Fruit fly (Drosophila melanogaster) whole organism, embryonic: ENCODE results near the gene Wdr92.

ENCODE experiments used
- Abd-B ChIP-seq: fragments of 200-800 bp; sonication (Bioruptor generic); optimal IDR thresholded peaks from 2 replicates; lab custom pipeline; 2018; ENCODE audit warnings: missing biosample characterization, mild to moderate bottlenecking, missing genetic modification characterization, moderate library complexity
- Blimp-1 ChIP-seq: fragments of 200-800 bp; sonication (Bioruptor generic); optimal IDR thresholded peaks from 3 replicates; lab custom pipeline; 2018; ENCODE audit warnings: missing biosample characterization, missing genetic modification characterization, mild to moderate bottlenecking, moderate library complexity, missing genetic modification reagents
- CG10267 ChIP-seq: fragments of 200-800 bp; sonication (Bioruptor generic); optimal IDR thresholded peaks from 2 replicates; lab custom pipeline; 2018; ENCODE audit warnings: missing biosample characterization, mild to moderate bottlenecking, missing genetic modification characterization, moderate library complexity
- CG10543 ChIP-seq: fragments of 200-800 bp; sonication (Bioruptor generic); optimal IDR thresholded peaks from 3 replicates; lab custom pipeline; 2017; ENCODE audit warnings: missing biosample characterization, mild to moderate bottlenecking, missing genetic modification characterization, moderate library complexity
- CG12236 ChIP-seq: fragments of 200-800 bp; sonication (Bioruptor generic); optimal IDR thresholded peaks from 2 replicates; lab custom pipeline; 2016; ENCODE audit warnings: missing biosample characterization, missing genetic modification characterization
- CG12659 ChIP-seq: fragments of 200-800 bp; sonication (Bioruptor generic); optimal IDR thresholded peaks from 3 replicates; lab custom pipeline; 2017; ENCODE audit warnings: mild to moderate bottlenecking, missing biosample characterization, missing genetic modification reagents, missing genetic modification characterization
- CG12769 ChIP-seq: fragments of 200-800 bp; sonication (Bioruptor generic); optimal IDR thresholded peaks from 2 replicates; lab custom pipeline; 2019; ENCODE audit warnings: missing biosample characterization, mild to moderate bottlenecking, missing genetic modification characterization, moderate library complexity
- CG13894 ChIP-seq: fragments of 200-800 bp; sonication (Bioruptor generic); optimal IDR thresholded peaks from 3 replicates; lab custom pipeline; 2018; ENCODE audit warnings: missing biosample characterization, mild to moderate bottlenecking, missing genetic modification characterization, moderate library complexity
- CG15073 ChIP-seq: fragments of 200-800 bp; sonication (Bioruptor generic); optimal IDR thresholded peaks from 2 replicates; lab custom pipeline; 2016; ENCODE audit warnings: missing biosample characterization, missing genetic modification characterization
- CG16863 ChIP-seq: fragments of 200-800 bp; sonication (Bioruptor generic); optimal IDR thresholded peaks from 3 replicates; lab custom pipeline; 2016; ENCODE audit warnings: missing biosample characterization, missing genetic modification characterization
- CG17568 ChIP-seq: fragments of 200-800 bp; sonication (Bioruptor generic); optimal IDR thresholded peaks from 2 replicates; lab custom pipeline; 2018; ENCODE audit warnings: missing biosample characterization, mild to moderate bottlenecking, missing genetic modification characterization, moderate library complexity
- CG1832 ChIP-seq: fragments of 200-800 bp; sonication (Bioruptor generic); optimal IDR thresholded peaks from 2 replicates; lab custom pipeline; 2017; ENCODE audit warnings: missing biosample characterization, mild to moderate bottlenecking, missing genetic modification characterization, inconsistent platforms
- CG18599 ChIP-seq: fragments of 200-800 bp; sonication (Bioruptor generic); optimal IDR thresholded peaks from 3 replicates; lab custom pipeline; 2017; ENCODE audit warnings: missing biosample characterization, missing genetic modification characterization, mild to moderate bottlenecking, moderate library complexity, missing genetic modification reagents
- CG2120 ChIP-seq: fragments of 200-800 bp; sonication (Bioruptor generic); optimal IDR thresholded peaks from 3 replicates; lab custom pipeline; 2016; ENCODE audit warnings: missing biosample characterization, missing genetic modification characterization
- CG31224 ChIP-seq: fragments of 200-800 bp; sonication (Bioruptor generic); IDR thresholded peaks from 2 replicates; pipeline ENCODE4 v1.3.6; 2022; ENCODE audit warnings: missing biosample characterization, missing genetic modification characterization
- CG3163 ChIP-seq: fragments of 200-800 bp; sonication (Bioruptor generic); optimal IDR thresholded peaks from 3 replicates; lab custom pipeline; 2016; ENCODE audit warnings: missing biosample characterization, missing genetic modification characterization
- CG34376 ChIP-seq: fragments of 200-800 bp; sonication (Bioruptor generic); optimal IDR thresholded peaks from 2 replicates; lab custom pipeline; 2018; ENCODE audit warnings: missing biosample characterization, mild to moderate bottlenecking, missing genetic modification characterization
- CG4404 ChIP-seq: fragments of 200-800 bp; sonication (Bioruptor generic); IDR thresholded peaks from 2 replicates; pipeline ENCODE4 v1.3.6; 2022; ENCODE audit warnings: missing biosample characterization, missing genetic modification characterization
- CG6765 ChIP-seq: fragments of 200-800 bp; sonication (Bioruptor generic); optimal IDR thresholded peaks from 3 replicates; lab custom pipeline; 2017; ENCODE audit warnings: missing biosample characterization, mild to moderate bottlenecking, missing genetic modification characterization
- CG6791 ChIP-seq: fragments of 200-800 bp; sonication (Bioruptor generic); IDR thresholded peaks from 3 replicates; pipeline ENCODE4 v1.3.6; 2022; ENCODE audit warnings: missing biosample characterization, missing genetic modification characterization; ENCODE audit not compliant: partially characterized antibody
- CG6854 ChIP-seq: fragments of 200-800 bp; sonication (Bioruptor generic); optimal IDR thresholded peaks from 3 replicates; lab custom pipeline; 2017; ENCODE audit warnings: missing biosample characterization, mild to moderate bottlenecking, missing genetic modification characterization
- CG8290 ChIP-seq, 3 experiments: fragments of 200-800 bp; sonication (Bioruptor generic); optimal IDR thresholded peaks; 2 replicates each; lab custom pipeline; 2016 to 2019; ENCODE audit warnings: missing biosample characterization in 3 of 3, missing genetic modification characterization in 3 of 3, mild to moderate bottlenecking in 2 of 3, moderate library complexity in 1 of 3
- CG9817 ChIP-seq: fragments of 200-800 bp; sonication (Bioruptor generic); optimal IDR thresholded peaks from 2 replicates; lab custom pipeline; 2018; ENCODE audit warnings: missing biosample characterization, mild to moderate bottlenecking, missing genetic modification characterization, moderate library complexity
- Dbx ChIP-seq: fragments of 200-800 bp; sonication (Bioruptor generic); IDR thresholded peaks from 3 replicates; pipeline ENCODE4 v1.3.6; 2022; ENCODE audit warnings: missing biosample characterization, missing genetic modification characterization
- Dip3 ChIP-seq: fragments of 200-800 bp; sonication (Bioruptor generic); optimal IDR thresholded peaks from 3 replicates; lab custom pipeline; 2016; ENCODE audit warnings: missing biosample characterization, missing genetic modification characterization
- Eip74EF ChIP-seq, 2 experiments: fragments of 200-800 bp in 1 of 2; fragments of >200 bp in 1 of 2; sonication (Bioruptor generic) in 1 of 2; optimal IDR thresholded peaks; 2 replicates each; lab custom pipeline; 2017 to 2019; ENCODE audit warnings: missing biosample characterization in 2 of 2, missing genetic modification characterization in 2 of 2, mild to moderate bottlenecking in 1 of 2, moderate library complexity in 1 of 2
- Fer1 ChIP-seq: fragments of 200-800 bp; sonication (Bioruptor generic); optimal IDR thresholded peaks from 2 replicates; lab custom pipeline; 2017; ENCODE audit warnings: missing biosample characterization, mild to moderate bottlenecking, missing genetic modification characterization
- Hey ChIP-seq: fragments of 200-800 bp; sonication (Bioruptor generic); optimal IDR thresholded peaks from 3 replicates; lab custom pipeline; 2018; ENCODE audit warnings: missing biosample characterization, mild to moderate bottlenecking, missing genetic modification characterization
- Hr78 ChIP-seq, 2 experiments: fragments of 200-800 bp in 1 of 2; fragments of >200 bp in 1 of 2; sonication (Bioruptor generic) in 1 of 2; optimal IDR thresholded peaks; 2 replicates each; lab custom pipeline; 2017 to 2019; ENCODE audit warnings: missing biosample characterization in 2 of 2, missing genetic modification characterization in 2 of 2, mild to moderate bottlenecking in 1 of 2, moderate library complexity in 1 of 2
- Jarid2 ChIP-seq: fragments of 200-800 bp; sonication (Bioruptor generic); optimal IDR thresholded peaks from 3 replicates; lab custom pipeline; 2017; ENCODE audit warnings: mild to moderate bottlenecking, missing biosample characterization, missing genetic modification reagents, missing genetic modification characterization
- Oli ChIP-seq: fragments of 200-800 bp; sonication (Bioruptor generic); optimal IDR thresholded peaks from 2 replicates; lab custom pipeline; 2018; ENCODE audit warnings: missing biosample characterization, mild to moderate bottlenecking, missing genetic modification characterization, moderate library complexity
- Rx ChIP-seq: fragments of 200-800 bp; sonication (Bioruptor generic); IDR thresholded peaks from 2 replicates; pipeline ENCODE4 v1.3.6; 2022; ENCODE audit warnings: missing biosample characterization, missing genetic modification characterization
- Sin3A ChIP-seq: fragments of >200 bp; optimal IDR thresholded peaks from 2 replicates; lab custom pipeline; 2018
- abd-A ChIP-seq: fragments of 200-800 bp; sonication (Bioruptor generic); optimal IDR thresholded peaks from 3 replicates; lab custom pipeline; 2019; ENCODE audit warnings: missing biosample characterization, mild to moderate bottlenecking, missing genetic modification characterization, moderate library complexity
- bsh ChIP-seq, 2 experiments: fragments of 200-800 bp; sonication (Bioruptor generic); optimal IDR thresholded peaks; 2 replicates each; lab custom pipeline; 2017 to 2018; ENCODE audit warnings: mild to moderate bottlenecking in 2 of 2, missing biosample characterization in 2 of 2, missing genetic modification characterization in 2 of 2, moderate library complexity in 1 of 2
- btn ChIP-seq: fragments of 200-800 bp; sonication (Bioruptor generic); optimal IDR thresholded peaks from 2 replicates; lab custom pipeline; 2016; ENCODE audit warnings: missing biosample characterization, missing genetic modification characterization
- chinmo ChIP-seq: fragments of 200-800 bp; sonication (Bioruptor generic); IDR thresholded peaks from 4 replicates; pipeline ENCODE4 v1.3.6; 2022; ENCODE audit warnings: missing biosample characterization, missing genetic modification characterization; ENCODE audit not compliant: partially characterized antibody
- chm ChIP-seq: fragments of 200-800 bp; sonication (Bioruptor generic); IDR thresholded peaks from 2 replicates; pipeline ENCODE4 v1.3.6; 2022; ENCODE audit warnings: missing biosample characterization, missing genetic modification characterization
- crol ChIP-seq: fragments of 200-800 bp; sonication (Bioruptor generic); IDR thresholded peaks from 2 replicates; pipeline ENCODE4 v1.3.6; 2022; ENCODE audit warnings: missing biosample characterization, missing genetic modification characterization
- dpn ChIP-seq, 2 experiments: fragments of 200-800 bp; sonication (Bioruptor generic); optimal IDR thresholded peaks; 3 replicates each; lab custom pipeline; 2016; ENCODE audit warnings: missing biosample characterization in 2 of 2, missing genetic modification characterization in 2 of 2
- ftz-f1 ChIP-seq: fragments of 200-800 bp; sonication (Bioruptor generic); optimal IDR thresholded peaks from 2 replicates; lab custom pipeline; 2016; ENCODE audit warnings: missing biosample characterization, missing genetic modification characterization
- ham ChIP-seq: fragments of 200-800 bp; sonication (Bioruptor generic); IDR thresholded peaks from 2 replicates; pipeline ENCODE4 v1.3.6; 2022; ENCODE audit warnings: missing biosample characterization, missing genetic modification characterization
- inv ChIP-seq: fragments of 200-800 bp; sonication (Bioruptor generic); IDR thresholded peaks from 2 replicates; pipeline ENCODE4 v1.3.6; 2022; ENCODE audit warnings: missing biosample characterization, missing genetic modification characterization; ENCODE audit not compliant: partially characterized antibody
- nerfin-2 ChIP-seq: fragments of 200-800 bp; sonication (Bioruptor generic); IDR thresholded peaks from 2 replicates; pipeline ENCODE4 v1.3.6; 2022; ENCODE audit warnings: missing biosample characterization, missing genetic modification characterization; ENCODE audit not compliant: partially characterized antibody
- onecut ChIP-seq: fragments of 200-800 bp; sonication (Bioruptor generic); IDR thresholded peaks from 2 replicates; pipeline ENCODE4 v1.3.6; 2022; ENCODE audit warnings: missing biosample characterization, missing genetic modification characterization
- scrt ChIP-seq: fragments of 200-800 bp; sonication (Bioruptor generic); optimal IDR thresholded peaks from 2 replicates; lab custom pipeline; 2018; ENCODE audit warnings: missing biosample characterization, mild to moderate bottlenecking, missing genetic modification characterization, moderate library complexity
- sd ChIP-seq: fragments of 200-800 bp; sonication (Bioruptor generic); optimal IDR thresholded peaks from 3 replicates; lab custom pipeline; 2018; ENCODE audit warnings: missing biosample characterization, mild to moderate bottlenecking, missing genetic modification characterization, moderate library complexity
- tio ChIP-seq: fragments of 200-800 bp; sonication (Bioruptor generic); optimal IDR thresholded peaks from 2 replicates; lab custom pipeline; 2017; ENCODE audit warnings: missing biosample characterization, missing genetic modification characterization, inconsistent platforms

The Wdr92 gene

DNA sequence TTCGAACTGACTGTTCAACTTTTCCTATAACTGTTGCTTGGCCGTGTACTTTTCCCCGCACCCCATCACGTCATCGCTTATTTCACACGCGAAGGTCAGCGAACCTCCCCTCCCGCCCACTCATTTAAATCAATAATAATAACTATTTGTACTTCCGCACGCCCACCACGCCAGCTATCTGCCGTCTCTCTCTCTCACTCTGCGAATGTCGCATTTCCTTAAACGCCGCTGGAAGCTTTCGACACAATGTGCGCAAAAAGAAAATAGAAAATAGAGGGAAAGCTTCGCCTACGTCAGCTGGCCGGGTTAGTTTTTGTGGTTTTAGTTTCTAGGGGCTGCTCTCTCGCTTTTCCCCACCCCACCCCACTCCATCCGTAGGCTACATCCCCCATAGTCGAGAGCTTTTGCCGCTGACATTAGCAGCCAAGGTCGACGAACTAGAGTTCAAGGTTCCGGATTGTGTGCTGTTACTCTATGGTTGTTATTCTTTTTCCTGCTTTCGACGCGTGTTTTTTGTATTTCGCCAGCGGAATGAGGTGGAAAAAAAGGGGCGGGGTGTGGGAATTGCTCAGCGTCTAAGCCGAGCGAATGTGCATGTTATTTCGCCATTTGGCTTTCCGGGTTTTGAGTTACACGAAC, 48.5 kb downstream of the Wdr92 start:
- TF ChIP-seq chm (GFP tag; lab: Robert Waterston, UW) (0 out of 2 replicates have a peak, but pooled peaks have one; percentile 19), bsh (GFP tag; optimal IDR thresholded peaks at IDR 0.05; lab: Kevin White, UChicago) (no peak), CG12659 (GFP tag; lab: Kevin White, UChicago) (no peak), CG2120 (no peak), Fer1 (GFP tag; lab: Kevin White, UChicago) (peak; percentile 12), Sin3A (lab: Kevin White, UChicago) (no peak), CG34376 (GFP tag; lab: Kevin White, UChicago) (peak; percentile 40), Blimp-1 (GFP tag; lab: Kevin White, UChicago) (no peak), CG10543 (GFP tag; lab: Kevin White, UChicago) (peak; percentile 44), CG12769 (tag; lab: Kevin White, UChicago) (peak; percentile 9), tio (GFP tag; lab: Kevin White, UChicago) (no peak), CG3163 (GFP tag; lab: Kevin White, UChicago) (no peak), sd (tag; lab: Kevin White, UChicago) (peak; percentile 42), chinmo (0 out of 4 replicates have a peak, but pooled peaks have one; percentile 39), CG6765 (GFP tag; lab: Kevin White, UChicago) (peak; percentile 0), CG6854 (GFP tag; lab: Kevin White, UChicago) (peak; percentile 64), CG12236 (no peak), CG9817 (tag; lab: Kevin White, UChicago) (no peak), ftz-f1 (peak; percentile 92), CG31224 (GFP tag; lab: Robert Waterston, UW) (no peak), CG6791 (GFP tag; lab: Robert Waterston, UW) (no peak), Dip3 (no peak), scrt (peak; percentile 62), CG18599 (GFP tag; lab: Kevin White, UChicago) (peak; percentile 37), CG16863 (GFP tag; lab: Kevin White, UChicago) (no peak), dpn (GFP tag; optimal IDR thresholded peaks at IDR 0.05; lab: Kevin White, UChicago) (no peak), ham (GFP tag; lab: Robert Waterston, UW) (no peak), Abd-B (GFP tag; lab: Kevin White, UChicago) (no peak), inv (no peak), crol (GFP tag; lab: Robert Waterston, UW) (peak; percentile 33; the same call in 1 of the 2 replicates), CG15073 (GFP tag; lab: Kevin White, UChicago) (no peak), Hey (tag; lab: Kevin White, UChicago) (no peak), Oli (tag; lab: Kevin White, UChicago) (no peak), Eip74EF (GFP tag; optimal IDR thresholded peaks at IDR 0.05; lab: Kevin White, UChicago) (peak in 1 of 2 experiments; percentile 76), CG4404 (GFP tag; lab: Robert Waterston, UW) (no peak), CG13894 (tag; lab: Kevin White, UChicago) (peak; percentile 33), CG17568 (GFP tag; lab: Kevin White, UChicago) (no peak), nerfin-2 (GFP tag; lab: Robert Waterston, UW) (no peak), Hr78 (GFP tag; optimal IDR thresholded peaks at IDR 0.05; lab: Kevin White, UChicago) (peak in 1 of 2 experiments; percentile 25), Rx (GFP tag; lab: Robert Waterston, UW) (no peak), btn (GFP tag; lab: Kevin White, UChicago) (no peak), CG8290 (GFP tag; optimal IDR thresholded peaks at IDR 0.05; lab: Kevin White, UChicago) (no peak), CG8290 (tag; optimal IDR thresholded peaks at IDR 0.05; lab: Kevin White, UChicago) (peak in 1 of 2 experiments; percentile 9), abd-A (tag; lab: Kevin White, UChicago) (peak; percentile 85), CG1832 (GFP tag; lab: Kevin White, UChicago) (peak; percentile 34), Dbx (peak; percentile 18; the same call in 1 of the 3 replicates), Jarid2 (GFP tag; lab: Kevin White, UChicago) (no peak), CG10267 (tag; lab: Kevin White, UChicago) (no peak), onecut (GFP tag; lab: Robert Waterston, UW) (peak; percentile 82)
